Worm (Caenorhabditis elegans) whole organism, L3 larva: Measurements from ENCODE around the gene F20D6.11.

Experiments used
- R02D3.7 ChIP-seq: fragments of 150-350 bp; optimal IDR thresholded peaks from 2 replicates; lab custom pipeline; 2014; ENCODE audit warnings: missing biosample characterization, missing genetic modification characterization
- ZK546.5 ChIP-seq: sonication (generic microtip); optimal IDR thresholded peaks from 2 replicates; lab custom pipeline; 2017; ENCODE audit warnings: missing biosample characterization, missing genetic modification characterization
- ceh-9 ChIP-seq: sonication (generic microtip); optimal IDR thresholded peaks from 2 replicates; lab custom pipeline; 2018; ENCODE audit warnings: missing biosample characterization, missing genetic modification characterization
- daf-12 ChIP-seq: fragments of 150-350 bp; optimal IDR thresholded peaks from 2 replicates; lab custom pipeline; 2014; ENCODE audit warnings: missing biosample characterization, missing genetic modification reagents, missing genetic modification characterization
- egl-27 ChIP-seq: sonication (generic microtip); optimal IDR thresholded peaks from 4 replicates; lab custom pipeline; 2017; ENCODE audit warnings: missing biosample characterization, missing genetic modification reagents, missing genetic modification characterization
- egl-5 ChIP-seq: fragments of 150-350 bp; optimal IDR thresholded peaks from 2 replicates; lab custom pipeline; 2017; ENCODE audit warnings: missing biosample characterization, missing genetic modification reagents, missing genetic modification characterization, inconsistent platforms
- elt-1 ChIP-seq: fragments of 150-350 bp; optimal IDR thresholded peaks from 2 replicates; lab custom pipeline; 2014; ENCODE audit warnings: missing biosample characterization, missing genetic modification characterization
- elt-2 ChIP-seq: sonication (generic microtip); optimal IDR thresholded peaks from 2 replicates; lab custom pipeline; 2016; ENCODE audit warnings: missing genetic modification reagents, mild to moderate bottlenecking, missing genetic modification characterization, missing compliant biosample characterization
- fkh-10 ChIP-seq: sonication (generic microtip); optimal IDR thresholded peaks from 2 replicates; lab custom pipeline; 2017; ENCODE audit warnings: missing biosample characterization, missing genetic modification reagents, missing genetic modification characterization
- hmg-11 ChIP-seq: sonication (generic microtip); optimal IDR thresholded peaks from 2 replicates; lab custom pipeline; 2016; ENCODE audit warnings: missing genetic modification characterization, missing compliant biosample characterization
- jun-1 ChIP-seq: fragments of 150-350 bp; optimal IDR thresholded peaks from 2 replicates; lab custom pipeline; 2014; ENCODE audit warnings: missing biosample characterization, missing genetic modification reagents, missing genetic modification characterization
- lin-15B ChIP-seq: fragments of 150-350 bp; optimal IDR thresholded peaks from 2 replicates; lab custom pipeline; 2014; ENCODE audit warnings: missing biosample characterization, missing genetic modification characterization
- lin-39 ChIP-seq: fragments of 150-350 bp; optimal IDR thresholded peaks from 2 replicates; lab custom pipeline; 2018; ENCODE audit warnings: missing biosample characterization, missing genetic modification reagents, missing genetic modification characterization
- lsy-12 ChIP-seq: sonication (generic microtip); optimal IDR thresholded peaks from 2 replicates; lab custom pipeline; 2016; ENCODE audit warnings: mild to moderate bottlenecking, missing genetic modification characterization, missing compliant biosample characterization
- mdl-1 ChIP-seq: fragments of 150-350 bp; optimal IDR thresholded peaks from 2 replicates; lab custom pipeline; 2014; ENCODE audit warnings: missing biosample characterization, missing genetic modification characterization
- nfya-1 ChIP-seq: sonication (generic microtip); optimal IDR thresholded peaks from 2 replicates; lab custom pipeline; 2017; ENCODE audit warnings: missing genetic modification characterization, mild to moderate bottlenecking, missing compliant biosample characterization, antibody characterized with exemption, moderate library complexity; ENCODE audit not compliant: insufficient read depth
- nhr-11 ChIP-seq: fragments of 150-350 bp; optimal IDR thresholded peaks from 2 replicates; lab custom pipeline; 2014; ENCODE audit warnings: missing biosample characterization, missing genetic modification characterization
- nhr-12 ChIP-seq: fragments of 150-350 bp; optimal IDR thresholded peaks from 2 replicates; lab custom pipeline; 2014; ENCODE audit warnings: missing biosample characterization, missing genetic modification characterization
- nhr-23 ChIP-seq: fragments of 150-350 bp; optimal IDR thresholded peaks from 2 replicates; lab custom pipeline; 2014; ENCODE audit warnings: missing biosample characterization, missing genetic modification reagents, missing genetic modification characterization
- nhr-25 ChIP-seq: sonication (generic microtip); optimal IDR thresholded peaks from 2 replicates; lab custom pipeline; 2017; ENCODE audit warnings: missing biosample characterization, missing genetic modification characterization
- nhr-76 ChIP-seq: fragments of 150-350 bp; sonication (generic microtip); optimal IDR thresholded peaks from 5 replicates; lab custom pipeline; 2014; ENCODE audit warnings: missing biosample characterization, missing genetic modification characterization
- nhr-77 ChIP-seq: fragments of 150-350 bp; optimal IDR thresholded peaks from 2 replicates; lab custom pipeline; 2014; ENCODE audit warnings: missing biosample characterization, missing genetic modification characterization
- pqm-1 ChIP-seq: fragments of 150-350 bp; optimal IDR thresholded peaks from 2 replicates; lab custom pipeline; 2017; ENCODE audit warnings: missing biosample characterization, missing genetic modification characterization, inconsistent platforms
- unc-62 ChIP-seq: fragments of 150-350 bp; sonication (generic microtip); optimal IDR thresholded peaks from 4 replicates; lab custom pipeline; 2014; ENCODE audit warnings: missing biosample characterization, missing genetic modification reagents, missing genetic modification characterization
- zag-1 ChIP-seq: fragments of 150-350 bp; optimal IDR thresholded peaks from 2 replicates; lab custom pipeline; 2014; ENCODE audit warnings: missing biosample characterization, missing genetic modification characterization

Gene F20D6.11

DNA sequence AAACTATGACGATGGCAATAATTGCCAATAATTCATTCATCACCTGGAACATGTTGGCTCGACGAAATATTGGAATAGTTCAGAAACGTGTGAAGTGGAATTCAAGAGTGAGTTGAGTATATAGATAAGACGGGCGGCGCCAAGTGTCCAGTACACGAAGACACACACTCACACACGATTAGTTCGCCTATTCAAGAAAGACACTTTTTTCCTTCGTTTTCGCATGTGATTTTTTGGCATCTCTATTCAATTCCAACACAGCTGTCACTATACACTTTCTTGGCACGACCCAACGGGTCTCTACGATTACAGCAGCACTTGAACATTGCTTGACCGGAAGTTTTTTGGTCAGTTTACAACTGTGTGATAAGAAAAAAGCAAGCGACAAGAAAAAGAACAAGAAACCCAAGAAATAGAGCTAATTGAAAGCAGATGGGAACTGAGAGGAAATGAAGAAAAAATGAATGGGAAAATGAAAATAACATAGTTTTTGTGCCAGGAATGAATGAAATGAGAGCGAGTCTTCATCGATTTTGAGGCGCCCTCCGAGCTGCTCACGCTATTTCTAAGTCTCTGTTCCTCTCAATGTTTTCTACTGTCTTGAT, 18.9 kb upstream of the F20D6.11 start, which contains the start of gene K07C11.8:
K07C11.8 (minus strand) TSS at position 224 of the 605 bp plus-strand sequence.
- TF ChIP-seq egl-27 (no peak), lin-39 (peak; percentile 16), elt-2 (tag; lab: Kevin White, UChicago) (peak; percentile 46), nhr-77 (tag; lab: Kevin White, UChicago) (no peak)
- TF ChIP-seq, all 47 proteins: peak for 2

DNA sequence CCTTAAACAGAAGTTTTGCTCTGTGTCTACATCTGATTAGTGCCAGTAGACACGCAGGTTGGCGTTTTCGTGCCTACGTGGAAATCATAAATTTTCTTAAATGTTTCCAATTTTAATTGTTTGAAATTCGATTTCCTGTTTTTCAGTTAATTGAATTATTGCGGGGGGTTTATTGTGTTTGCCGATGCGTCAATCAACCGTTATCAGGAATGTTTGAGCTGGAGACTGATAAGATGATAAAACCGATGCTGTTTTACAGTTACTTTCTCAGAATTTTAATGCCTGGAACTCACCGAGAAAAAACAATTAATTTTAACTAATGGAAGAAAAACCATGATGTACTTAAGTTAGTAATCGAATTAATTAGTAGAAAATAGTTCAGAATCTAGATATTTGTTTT, 18.2 kb upstream of the F20D6.11 start:
- TF ChIP-seq pqm-1 (tag; lab: Kevin White, UChicago), result peak; percentile 80
- TF ChIP-seq elt-2 (tag; lab: Kevin White, UChicago), result peak; percentile 91
- TF ChIP-seq ZK546.5 (tag; lab: Kevin White, UChicago), result no peak

DNA sequence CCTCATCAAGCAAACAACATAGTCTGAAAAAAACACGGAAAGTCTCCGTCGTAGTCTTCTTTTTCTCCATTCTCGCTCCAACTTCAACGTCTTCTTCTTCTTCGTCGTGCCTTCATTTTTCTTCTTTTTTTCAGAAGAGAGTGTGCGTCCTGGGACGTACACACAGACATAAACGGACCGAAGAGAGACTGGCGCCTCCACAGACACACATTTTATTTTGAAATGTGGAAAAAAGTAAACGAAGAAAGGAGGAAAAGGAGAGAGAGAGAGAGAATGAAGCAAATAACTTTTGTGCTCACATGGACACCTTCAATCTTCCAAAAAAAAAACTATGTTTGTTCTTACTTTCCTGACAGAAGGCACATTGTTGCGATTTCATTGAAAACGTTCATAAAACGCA, 16.3 kb upstream of the F20D6.11 start:
- TF ChIP-seq hmg-11, result peak; percentile 70
- TF ChIP-seq nfya-1 (tag; lab: Kevin White, UChicago), result peak; percentile 25
- no peak for TF ChIP-seq lsy-12 (tag; lab: Kevin White, UChicago)

DNA sequence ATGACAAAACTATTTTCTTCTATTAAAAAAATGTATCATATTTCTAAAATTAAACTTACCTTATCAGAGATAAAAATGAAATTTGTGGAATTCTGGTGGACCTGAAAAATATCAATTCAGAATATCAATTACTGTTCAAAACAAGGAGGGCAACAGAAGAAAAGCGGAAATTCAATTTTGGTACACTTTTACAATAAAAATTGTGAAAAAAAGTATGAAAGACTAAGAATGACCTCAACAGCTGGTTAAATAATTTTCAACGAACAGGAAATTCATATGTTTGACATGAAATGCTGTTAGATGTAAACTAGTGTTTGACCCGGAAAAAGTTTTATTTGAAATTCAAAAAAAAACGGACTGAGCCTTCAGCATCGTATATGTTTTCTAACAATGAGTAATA, 15.0 kb upstream of the F20D6.11 start, which contains the start of gene K07C11.7:
K07C11.7 (minus strand) TSS at position 101 of the 400 bp plus-strand sequence.
- no peak for TF ChIP-seq nhr-23 (tag; lab: Kevin White, UChicago)
- no peak for TF ChIP-seq fkh-10 (GFP tag; lab: Kevin White, UChicago)
- no peak for TF ChIP-seq R02D3.7 (tag; lab: Kevin White, UChicago)
- no peak for TF ChIP-seq egl-5 (tag; lab: Kevin White, UChicago)
- no peak for TF ChIP-seq nhr-25
- TF ChIP-seq ceh-9 (tag; lab: Kevin White, UChicago), result no peak
- TF ChIP-seq lin-39, result no peak
- TF ChIP-seq nhr-76, result no peak
- TF ChIP-seq zag-1 (tag; lab: Kevin White, UChicago), result no peak
- no peak for TF ChIP-seq nhr-11 (tag; lab: Kevin White, UChicago)
- TF ChIP-seq nfya-1 (tag; lab: Kevin White, UChicago), result no peak

DNA sequence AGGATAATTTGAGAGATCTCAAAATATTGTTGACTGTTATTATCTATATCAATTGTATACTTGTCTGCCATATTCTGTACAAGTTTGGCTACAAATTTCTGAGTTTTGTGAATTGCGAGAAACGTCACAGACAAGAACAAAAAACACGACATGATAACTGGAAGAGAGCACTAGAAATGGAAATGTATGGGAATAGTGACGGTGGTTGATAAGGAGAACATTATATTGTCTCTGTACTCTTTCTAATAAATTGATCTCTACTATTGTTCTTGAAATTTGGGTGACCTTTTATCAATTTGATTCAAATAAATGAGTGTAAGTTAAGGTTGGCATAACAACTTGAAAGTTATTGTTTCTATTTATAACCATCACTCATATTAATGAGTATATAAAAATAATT, 13.9 kb upstream of the F20D6.11 start:
- TF ChIP-seq jun-1, result no peak
- peak; percentile 87 for TF ChIP-seq elt-2 (tag; lab: Kevin White, UChicago)
- TF ChIP-seq pqm-1 (tag; lab: Kevin White, UChicago), result peak; percentile 83

DNA sequence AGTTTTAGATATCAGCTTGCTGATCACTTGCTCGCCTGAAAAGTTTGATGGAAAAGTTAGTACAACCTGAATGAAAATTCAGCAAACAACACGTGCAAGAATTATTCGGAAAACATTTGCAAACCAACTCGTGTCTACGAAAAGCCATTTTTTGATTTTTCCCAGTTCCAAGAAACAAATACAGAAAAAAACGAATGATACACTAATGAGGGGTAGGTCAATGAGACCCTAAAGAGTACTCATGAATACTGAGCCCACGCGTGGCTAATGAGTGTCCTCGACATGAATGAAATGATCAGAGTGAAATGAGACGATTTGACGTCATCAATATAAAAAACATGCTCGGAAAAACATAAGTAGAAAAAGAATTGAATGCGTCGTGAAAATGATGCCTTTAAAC, 13.1 kb upstream of the F20D6.11 start:
- no peak for TF ChIP-seq mdl-1 (tag; lab: Kevin White, UChicago)
- TF ChIP-seq lin-15B (tag; lab: Kevin White, UChicago), result no peak
- TF ChIP-seq nhr-11 (tag; lab: Kevin White, UChicago), result no peak
- no peak for TF ChIP-seq unc-62
- no peak for TF ChIP-seq lsy-12 (tag; lab: Kevin White, UChicago)

DNA sequence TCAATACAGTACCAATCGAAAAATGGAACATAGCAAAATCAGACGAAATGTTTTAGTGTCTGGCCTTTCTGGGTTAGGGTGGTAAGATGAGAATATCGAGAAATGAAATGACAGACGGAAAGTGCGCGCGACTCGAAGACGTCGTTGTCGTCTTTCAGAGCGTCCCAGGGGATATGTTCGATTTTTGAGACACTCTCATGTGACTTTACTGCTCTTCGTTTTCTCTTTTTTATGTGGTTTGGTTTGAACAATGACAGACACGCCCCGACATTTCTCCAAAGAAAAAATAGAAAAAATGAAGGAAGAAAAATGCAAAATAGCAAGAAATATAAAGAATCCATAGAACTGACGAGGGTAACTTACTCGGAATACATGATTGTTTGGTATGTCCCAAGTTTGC, 11.6 kb upstream of the F20D6.11 start:
- TF ChIP-seq elt-1 (tag; lab: Kevin White, UChicago), result no peak
- TF ChIP-seq nhr-12 (tag; lab: Kevin White, UChicago), result no peak
- no peak for TF ChIP-seq daf-12
- TF ChIP-seq nfya-1 (tag; lab: Kevin White, UChicago), result peak; percentile 19

DNA sequence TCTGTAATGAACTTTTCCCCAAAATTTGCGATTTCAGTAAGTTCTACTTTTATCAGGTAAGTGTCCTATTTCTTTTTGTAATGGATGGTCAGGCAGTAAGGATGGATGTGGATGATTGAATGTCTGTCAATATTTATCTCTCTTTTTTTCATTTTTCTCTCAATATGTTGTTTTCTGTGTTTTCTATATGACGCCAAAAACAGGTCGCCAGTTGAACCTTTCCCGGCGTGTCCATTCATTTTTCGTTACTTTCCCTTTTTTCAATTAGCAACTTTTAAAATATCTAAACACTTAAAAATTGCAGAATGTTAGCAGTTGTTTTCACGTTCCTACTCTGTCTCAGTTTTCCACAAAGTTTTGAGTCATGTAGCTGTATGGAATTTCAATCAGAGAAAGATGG, 8.0 kb upstream of the F20D6.11 start, which contains the start of gene timp-1:
timp-1 (plus strand) TSS at position 305 of the 400 bp plus-strand sequence.
- TF ChIP-seq R02D3.7 (tag; lab: Kevin White, UChicago), result no peak
- TF ChIP-seq nhr-23 (tag; lab: Kevin White, UChicago), result peak; percentile 45
- TF ChIP-seq, all 47 proteins: peak for 1
